Fruit fly (Drosophila melanogaster) whole organism, embryonic: ENCODE results near the gene CG6055.

Experiments
- Atf-2 ChIP-seq: fragments of 200-800 bp; sonication (Bioruptor generic); optimal IDR thresholded peaks from 2 replicates; lab custom pipeline; 2016; ENCODE audit warnings: missing biosample characterization, missing genetic modification characterization
- BtbVII ChIP-seq: fragments of 200-800 bp; sonication (Bioruptor generic); optimal IDR thresholded peaks from 3 replicates; lab custom pipeline; 2017; ENCODE audit warnings: missing biosample characterization, mild to moderate bottlenecking, missing genetic modification characterization
- CG10366 ChIP-seq: fragments of 200-800 bp; sonication (Bioruptor generic); IDR thresholded peaks from 2 replicates; pipeline ENCODE4 v1.3.6; 2022; ENCODE audit warnings: missing biosample characterization, missing genetic modification characterization
- CG10462 ChIP-seq: fragments of 200-800 bp; sonication (Bioruptor generic); optimal IDR thresholded peaks from 2 replicates; lab custom pipeline; 2016; ENCODE audit warnings: missing biosample characterization, missing genetic modification characterization
- CG10979 ChIP-seq: fragments of 200-800 bp; sonication (Bioruptor generic); optimal IDR thresholded peaks from 2 replicates; lab custom pipeline; 2018; ENCODE audit warnings: missing biosample characterization, mild to moderate bottlenecking, missing genetic modification characterization, moderate library complexity
- CG11085 ChIP-seq: fragments of 200-800 bp; sonication (Bioruptor generic); IDR thresholded peaks from 2 replicates; pipeline ENCODE4 v1.3.6; 2022; ENCODE audit warnings: missing biosample characterization, missing genetic modification characterization
- CG14050 ChIP-seq: fragments of 200-800 bp; sonication (Bioruptor generic); IDR thresholded peaks from 3 replicates; pipeline ENCODE4 v1.3.6; 2022; ENCODE audit warnings: missing biosample characterization, missing genetic modification characterization
- CG2199 ChIP-seq: fragments of 200-800 bp; sonication (Bioruptor generic); IDR thresholded peaks from 3 replicates; pipeline ENCODE4 v1.3.6; 2022; ENCODE audit warnings: missing biosample characterization, missing genetic modification characterization
- CG2678 ChIP-seq: fragments of 200-800 bp; sonication (Bioruptor generic); optimal IDR thresholded peaks from 3 replicates; lab custom pipeline; 2019; ENCODE audit warnings: missing biosample characterization, mild to moderate bottlenecking, missing genetic modification characterization, moderate library complexity
- CG31224 ChIP-seq: fragments of 200-800 bp; sonication (Bioruptor generic); IDR thresholded peaks from 2 replicates; pipeline ENCODE4 v1.3.6; 2022; ENCODE audit warnings: missing biosample characterization, missing genetic modification characterization
- CG32772 ChIP-seq: fragments of 200-800 bp; sonication (Bioruptor generic); IDR thresholded peaks from 2 replicates; pipeline ENCODE4 v1.3.6; 2022; ENCODE audit warnings: missing biosample characterization, missing genetic modification characterization
- CG33557 ChIP-seq: fragments of 200-800 bp; sonication (Bioruptor generic); optimal IDR thresholded peaks from 2 replicates; lab custom pipeline; 2019; ENCODE audit warnings: missing biosample characterization, mild to moderate bottlenecking, missing genetic modification characterization, moderate library complexity
- CG43689 ChIP-seq: fragments of 200-800 bp; sonication (Bioruptor generic); IDR thresholded peaks from 2 replicates; pipeline ENCODE4 v1.3.6; 2022; ENCODE audit warnings: missing biosample characterization, missing genetic modification characterization
- CG7745 ChIP-seq: fragments of 200-800 bp; sonication (Bioruptor generic); optimal IDR thresholded peaks from 2 replicates; lab custom pipeline; 2018; ENCODE audit warnings: missing biosample characterization, mild to moderate bottlenecking, missing genetic modification characterization, moderate library complexity
- CG8765 ChIP-seq: fragments of 200-800 bp; sonication (Bioruptor generic); IDR thresholded peaks from 2 replicates; pipeline ENCODE4 v1.3.6; 2022; ENCODE audit warnings: missing biosample characterization, missing genetic modification characterization
- D19A ChIP-seq: fragments of 200-800 bp; optimal IDR thresholded peaks from 3 replicates; lab custom pipeline; 2019; ENCODE audit warnings: missing biosample characterization, mild to moderate bottlenecking, missing genetic modification characterization, moderate library complexity
- Deaf1 ChIP-seq: fragments of 200-800 bp; optimal IDR thresholded peaks from 3 replicates; lab custom pipeline; 2019; ENCODE audit warnings: missing biosample characterization, mild to moderate bottlenecking, missing genetic modification characterization, moderate library complexity
- Dip3 ChIP-seq: fragments of 200-800 bp; sonication (Bioruptor generic); optimal IDR thresholded peaks from 3 replicates; lab custom pipeline; 2016; ENCODE audit warnings: missing biosample characterization, missing genetic modification characterization
- E2f2 ChIP-seq: fragments of 200-800 bp; sonication (Bioruptor generic); IDR thresholded peaks from 2 replicates; pipeline ENCODE4 v1.3.6; 2022; ENCODE audit warnings: missing biosample characterization, missing genetic modification characterization
- GATAe ChIP-seq: fragments of 200-800 bp; sonication (Bioruptor generic); conservative IDR thresholded peaks from 2 replicates; pipeline ENCODE4 v1.3.6; 2022; ENCODE audit warnings: missing biosample characterization, missing genetic modification characterization
- HHEX ChIP-seq: fragments of 200-800 bp; sonication (Bioruptor generic); optimal IDR thresholded peaks from 3 replicates; lab custom pipeline; 2017; ENCODE audit warnings: missing biosample characterization, mild to moderate bottlenecking, missing genetic modification characterization, missing genetic modification reagents
- HmgD ChIP-seq: fragments of 200-800 bp; sonication (Bioruptor generic); optimal IDR thresholded peaks from 3 replicates; lab custom pipeline; 2016; ENCODE audit warnings: missing biosample characterization, missing genetic modification characterization
- Hr78 ChIP-seq, 2 experiments: fragments of 200-800 bp in 1 of 2; fragments of >200 bp in 1 of 2; sonication (Bioruptor generic) in 1 of 2; optimal IDR thresholded peaks; 2 replicates each; lab custom pipeline; 2017 to 2019; ENCODE audit warnings: missing biosample characterization in 2 of 2, missing genetic modification characterization in 2 of 2, mild to moderate bottlenecking in 1 of 2, moderate library complexity in 1 of 2
- Hsf ChIP-seq: fragments of 200-800 bp; sonication (Bioruptor generic); optimal IDR thresholded peaks from 3 replicates; lab custom pipeline; 2016; ENCODE audit warnings: missing biosample characterization, missing genetic modification characterization
- Kr ChIP-seq: fragments of 200-800 bp; sonication (Bioruptor generic); optimal IDR thresholded peaks from 2 replicates; lab custom pipeline; 2017; ENCODE audit warnings: missing biosample characterization, mild to moderate bottlenecking, missing genetic modification characterization
- Optix ChIP-seq: fragments of 200-800 bp; sonication (Bioruptor generic); IDR thresholded peaks from 3 replicates; pipeline ENCODE4 v1.3.6; 2022; ENCODE audit warnings: missing biosample characterization, missing genetic modification characterization
- Side ChIP-seq: fragments of 200-800 bp; sonication (Bioruptor generic); optimal IDR thresholded peaks from 2 replicates; lab custom pipeline; 2016; ENCODE audit warnings: missing biosample characterization, missing genetic modification characterization
- al ChIP-seq: fragments of 200-800 bp; sonication (Bioruptor generic); IDR thresholded peaks from 2 replicates; pipeline ENCODE4 v1.3.6; 2022; ENCODE audit warnings: missing biosample characterization, missing genetic modification characterization
- amos ChIP-seq: fragments of 200-800 bp; sonication (Bioruptor generic); IDR thresholded peaks from 2 replicates; pipeline ENCODE4 v1.3.6; 2022; ENCODE audit warnings: missing biosample characterization, missing genetic modification characterization; ENCODE audit not compliant: partially characterized antibody
- ato ChIP-seq: fragments of 200-800 bp; sonication (Bioruptor generic); IDR thresholded peaks from 2 replicates; pipeline ENCODE4 v1.3.6; 2022; ENCODE audit warnings: missing biosample characterization, missing genetic modification characterization; ENCODE audit not compliant: partially characterized antibody
- bab2 ChIP-seq: fragments of 200-800 bp; sonication (Bioruptor generic); optimal IDR thresholded peaks from 2 replicates; lab custom pipeline; 2016; ENCODE audit warnings: missing biosample characterization, missing genetic modification characterization
- cad ChIP-seq: fragments of >200 bp; optimal IDR thresholded peaks from 2 replicates; lab custom pipeline; 2017; ENCODE audit warnings: missing biosample characterization, missing genetic modification characterization
- caup ChIP-seq: fragments of 200-800 bp; sonication (Bioruptor generic); optimal IDR thresholded peaks from 3 replicates; lab custom pipeline; 2017; ENCODE audit warnings: missing biosample characterization, mild to moderate bottlenecking, missing genetic modification characterization, moderate library complexity; ENCODE audit not compliant: severe bottlenecking
- disco-r ChIP-seq: fragments of 200-800 bp; sonication (Bioruptor generic); optimal IDR thresholded peaks from 2 replicates; lab custom pipeline; 2016; ENCODE audit warnings: missing biosample characterization, missing genetic modification characterization
- fd3F ChIP-seq: fragments of 200-800 bp; sonication (Bioruptor generic); optimal IDR thresholded peaks from 2 replicates; lab custom pipeline; 2018; ENCODE audit warnings: missing biosample characterization, mild to moderate bottlenecking, missing genetic modification characterization, moderate library complexity
- fd64A ChIP-seq: fragments of 200-800 bp; sonication (Bioruptor generic); optimal IDR thresholded peaks from 3 replicates; lab custom pipeline; 2018; ENCODE audit warnings: missing biosample characterization, mild to moderate bottlenecking, missing genetic modification characterization
- fru ChIP-seq: fragments of >200 bp; optimal IDR thresholded peaks from 2 replicates; lab custom pipeline; 2017
- fu2 ChIP-seq: fragments of 200-800 bp; sonication (Bioruptor generic); optimal IDR thresholded peaks from 2 replicates; lab custom pipeline; 2016; ENCODE audit warnings: missing biosample characterization, missing genetic modification characterization
- jumu ChIP-seq: fragments of 200-800 bp; sonication (Bioruptor generic); optimal IDR thresholded peaks from 3 replicates; lab custom pipeline; 2016; ENCODE audit warnings: missing biosample characterization, missing genetic modification characterization
- lilli ChIP-seq: fragments of 200-800 bp; sonication (Bioruptor generic); optimal IDR thresholded peaks from 3 replicates; lab custom pipeline; 2016; ENCODE audit warnings: missing biosample characterization, missing genetic modification characterization
- luna ChIP-seq: fragments of 200-800 bp; sonication (Bioruptor generic); optimal IDR thresholded peaks from 2 replicates; lab custom pipeline; 2016; ENCODE audit warnings: missing biosample characterization, missing genetic modification characterization
- maf-S ChIP-seq: fragments of 200-800 bp; sonication (Bioruptor generic); optimal IDR thresholded peaks from 2 replicates; lab custom pipeline; 2016; ENCODE audit warnings: missing biosample characterization, missing genetic modification characterization
- nerfin-1 ChIP-seq: fragments of 200-800 bp; sonication (Bioruptor generic); optimal IDR thresholded peaks from 3 replicates; lab custom pipeline; 2019; ENCODE audit warnings: missing biosample characterization, mild to moderate bottlenecking, missing genetic modification characterization, moderate library complexity
- phol ChIP-seq: fragments of 200-800 bp; sonication (Bioruptor generic); optimal IDR thresholded peaks from 3 replicates; lab custom pipeline; 2018; ENCODE audit warnings: missing biosample characterization, mild to moderate bottlenecking, missing genetic modification characterization, moderate library complexity
- salm ChIP-seq: fragments of 200-800 bp; sonication (Bioruptor generic); optimal IDR thresholded peaks from 2 replicates; lab custom pipeline; 2018; ENCODE audit warnings: missing biosample characterization, mild to moderate bottlenecking, missing genetic modification characterization
- sc ChIP-seq, 3 experiments: fragments of >200 bp in 2 of 3; fragments of 200-800 bp in 1 of 3; sonication (Bioruptor generic) in 1 of 3; optimal IDR thresholded peaks; 2 replicates in 2 of 3; 3 replicates in 1 of 3; lab custom pipeline; 2017; ENCODE audit warnings: mild to moderate bottlenecking in 1 of 3, missing biosample characterization in 1 of 3, missing genetic modification characterization in 1 of 3, missing genetic modification reagents in 1 of 3
- sima ChIP-seq: fragments of 200-800 bp; sonication (Bioruptor generic); optimal IDR thresholded peaks from 2 replicates; lab custom pipeline; 2016; ENCODE audit warnings: missing biosample characterization, missing genetic modification characterization
- stwl ChIP-seq: fragments of 200-800 bp; sonication (Bioruptor generic); optimal IDR thresholded peaks from 3 replicates; lab custom pipeline; 2018; ENCODE audit warnings: missing biosample characterization, mild to moderate bottlenecking, missing genetic modification characterization, moderate library complexity
- tin ChIP-seq: fragments of 200-800 bp; sonication (Bioruptor generic); optimal IDR thresholded peaks from 3 replicates; lab custom pipeline; 2016; ENCODE audit warnings: missing biosample characterization, missing genetic modification characterization

Gene CG6055

DNA sequence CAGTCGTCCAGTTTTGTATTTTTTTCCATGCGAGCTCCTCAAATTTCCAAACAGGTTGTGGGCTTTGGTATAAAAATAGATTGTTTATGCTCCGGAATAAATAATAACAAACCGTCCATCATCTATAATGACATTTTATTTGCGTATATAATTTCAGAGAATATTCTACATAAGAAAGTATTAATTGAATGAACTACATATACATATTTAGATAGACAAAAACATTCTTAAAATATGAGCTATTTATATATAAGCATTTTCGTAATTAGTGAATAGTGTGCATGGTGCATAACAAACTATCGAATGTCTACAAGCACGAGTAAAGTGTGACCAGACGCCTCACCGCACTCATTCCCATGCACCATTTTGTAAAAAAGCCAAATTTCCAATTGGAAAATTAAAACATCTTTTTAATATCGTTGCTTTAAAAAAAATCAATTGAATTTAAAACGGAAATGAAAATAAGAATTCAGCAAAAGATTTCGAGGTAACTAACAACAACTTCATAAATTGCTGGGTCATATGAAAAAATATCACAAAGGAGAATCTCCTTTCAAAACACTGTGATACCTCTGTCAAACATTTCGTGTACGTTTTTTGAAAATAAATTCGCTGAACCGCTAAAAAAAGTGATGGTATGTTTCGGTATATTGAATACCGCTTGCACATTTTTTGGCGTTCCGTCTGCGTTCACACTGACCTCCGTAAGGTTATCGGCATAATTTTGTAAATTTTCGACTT is 39.8 kb upstream of the CG6055 start, which contains the start of gene muc (continued):
- TF ChIP-seq CG32772 (GFP tag; lab: Robert Waterston, UW) (0 out of 2 replicates have a peak, but pooled peaks have one; percentile 13), nerfin-1 (tag; lab: Kevin White, UChicago) (peak; percentile 40), Side (GFP tag; lab: Kevin White, UChicago) (no peak), CG2199 (no peak), al (GFP tag; lab: Robert Waterston, UW) (no peak), Dip3 (no peak), CG43689 (GFP tag; lab: Robert Waterston, UW) (no peak), D19A (tag; lab: Kevin White, UChicago) (peak; percentile 63), CG14050 (GFP tag; lab: Robert Waterston, UW) (no peak), BtbVII (no peak), Deaf1 (tag; lab: Kevin White, UChicago) (no peak), ato (GFP tag; lab: Robert Waterston, UW) (no peak), CG8765 (GFP tag; lab: Robert Waterston, UW) (no peak), fru (no peak), bab2 (GFP tag; lab: Kevin White, UChicago) (peak; percentile 26), fu2 (peak; percentile 20), CG11085 (0 out of 2 replicates have a peak, but pooled peaks have one; percentile 12), HmgD (peak; percentile 10), lilli (GFP tag; lab: Kevin White, UChicago) (peak; percentile 59), amos (GFP tag; lab: Robert Waterston, UW) (peak; percentile 79; the same call in 1 of the 2 replicates), luna (GFP tag; lab: Kevin White, UChicago) (no peak), CG10366 (GFP tag; lab: Robert Waterston, UW) (peak; percentile 29; the same call in 1 of the 2 replicates), GATAe (no peak), salm (tag; lab: Kevin White, UChicago) (no peak), stwl (tag; lab: Kevin White, UChicago) (peak; percentile 71), HHEX (GFP tag; lab: Kevin White, UChicago) (no peak), CG31224 (GFP tag; lab: Robert Waterston, UW) (peak; percentile 33; the same call in 1 of the 2 replicates), CG10979 (peak; percentile 44), phol (peak; percentile 92), caup (GFP tag; lab: Kevin White, UChicago) (no peak), jumu (no peak), tin (GFP tag; lab: Kevin White, UChicago) (peak; percentile 49), CG2678 (tag; lab: Kevin White, UChicago) (peak; percentile 53), cad (GFP tag; lab: Kevin White, UChicago) (no peak), Hr78 (GFP tag; optimal IDR thresholded peaks at IDR 0.05; lab: Kevin White, UChicago) (peak in 1 of 2 experiments; percentile 16), Hsf (GFP tag; lab: Kevin White, UChicago) (peak; percentile 2), disco-r (GFP tag; lab: Kevin White, UChicago) (no peak), E2f2 (GFP tag; lab: Robert Waterston, UW) (peak; percentile 60), Atf-2 (GFP tag; lab: Kevin White, UChicago) (no peak), Optix (GFP tag; lab: Robert Waterston, UW) (no peak), CG7745 (no peak), maf-S (GFP tag; lab: Kevin White, UChicago) (peak; percentile 10), fd3F (GFP tag; lab: Kevin White, UChicago) (no peak), sima (no peak), fd64A (GFP tag; lab: Kevin White, UChicago) (no peak), sc (optimal IDR thresholded peaks at IDR 0.05; lab: Kevin White, UChicago) (no peak), sc (GFP tag; optimal IDR thresholded peaks at IDR 0.05; lab: Kevin White, UChicago) (no peak), CG10462 (no peak), Kr (GFP tag; lab: Kevin White, UChicago) (no peak), CG33557 (GFP tag; lab: Kevin White, UChicago) (no peak)
